Worm (Caenorhabditis elegans): ENCODE results near the gene F15H10.10.

Gene F15H10.10

ce11 chrV:10453466-10453865, 36.6 kb upstream of the F15H10.10 start, which contains the start of gene Y32F6A.5:
Gene Y32F6A.5, minus strand, starts transcription at chrV:10453605.
- TF ChIP-seq nhr-10 (tag; optimal IDR thresholded peaks at IDR 0.05), result no peak
- no peak for TF ChIP-seq spr-3 (GFP tag; optimal IDR thresholded peaks at IDR 0.05)
- peak in 1 of 2 experiments; percentile 2 for TF ChIP-seq lsy-2 (tag; optimal IDR thresholded peaks at IDR 0.05)
- peak; percentile 51 for TF ChIP-seq nhr-11 (tag; optimal IDR thresholded peaks at IDR 0.05)
- TF ChIP-seq zip-11 (GFP tag; IDR thresholded peaks at IDR 0.05), result no peak
- TF ChIP-seq lin-29 (GFP tag; IDR thresholded peaks at IDR 0.05), result no peak
- TF ChIP-seq mdt-29 (GFP tag; IDR thresholded peaks at IDR 0.05), result peak; percentile 71; the same call in 1 of the 2 replicates
- no peak for TF ChIP-seq Y105C5A.15 (GFP tag; IDR thresholded peaks at IDR 0.05)
- no peak for TF ChIP-seq ceh-62 (tag; optimal IDR thresholded peaks at IDR 0.05)
- TF ChIP-seq daf-12 (tag; optimal IDR thresholded peaks at IDR 0.05), result no peak
- peak; percentile 65 for TF ChIP-seq ceh-20 (GFP tag; IDR thresholded peaks at IDR 0.05)
- no peak for TF ChIP-seq zfp-2 (tag; optimal IDR thresholded peaks at IDR 0.05)
- TF ChIP-seq hlh-11 (tag; optimal IDR thresholded peaks at IDR 0.05), result peak; percentile 54
- no peak for TF ChIP-seq madf-5 (GFP tag; IDR thresholded peaks at IDR 0.05)
- no peak for TF ChIP-seq nhr-6 (tag; optimal IDR thresholded peaks at IDR 0.05)
- TF ChIP-seq tra-1 (GFP tag; IDR thresholded peaks at IDR 0.05), result no peak
- TF ChIP-seq hif-1 (tag; optimal IDR thresholded peaks at IDR 0.05), result peak in 1 of 2 experiments; percentile 24
- TF ChIP-seq nhr-41 (GFP tag; IDR thresholded peaks at IDR 0.05), result no peak
- no peak for TF ChIP-seq egl-43 (GFP tag; IDR thresholded peaks at IDR 0.05)
- peak in 1 of 2 experiments; percentile 3 for TF ChIP-seq unc-62 (GFP tag; optimal IDR thresholded peaks at IDR 0.05 in 1 of 2)
- TF ChIP-seq unc-62 (tag; optimal IDR thresholded peaks at IDR 0.05), result no peak
- peak in 1 of 2 experiments; percentile 74 for TF ChIP-seq daf-16 (GFP tag; optimal IDR thresholded peaks at IDR 0.05)
- TF ChIP-seq daf-16 (tag; optimal IDR thresholded peaks at IDR 0.05), result no peak
- TF ChIP-seq rbr-2 (tag; optimal IDR thresholded peaks at IDR 0.05), result no peak
- no peak for TF ChIP-seq T26A8.4 (GFP tag; IDR thresholded peaks at IDR 0.05)

- TF ChIP-seq lin-1 (GFP tag; IDR thresholded peaks at IDR 0.05), result 0 out of 2 replicates have a peak, but pooled peaks have one; percentile 16
- TF ChIP-seq lim-7 (GFP tag; IDR thresholded peaks at IDR 0.05), result peak; percentile 62; the same call in 1 of the 2 replicates
- peak; percentile 61; the same call in 1 of the 2 replicates for TF ChIP-seq Y105C5A.15 (GFP tag; IDR thresholded peaks at IDR 0.05)
- 0 out of 2 replicates have a peak, but pooled peaks have one; percentile 11 for TF ChIP-seq ctbp-1 (GFP tag; IDR thresholded peaks at IDR 0.05)
- TF ChIP-seq madf-5 (GFP tag; IDR thresholded peaks at IDR 0.05), result peak in 1 of 2 experiments; percentile 74; a peak in 1 of 4 replicates
- TF ChIP-seq mxl-2 (GFP tag; conservative IDR thresholded peaks at IDR 0.05), result 0 out of 2 replicates have a peak, but pooled peaks have one; percentile 22
- peak; percentile 89 for TF ChIP-seq F26F4.8 (GFP tag; conservative IDR thresholded peaks at IDR 0.05)
These were observed 33.5 kb upstream of the F15H10.10 start for ce11 chrV:10450355-10450754.

- TF ChIP-seq dmd-6 (GFP tag; IDR thresholded peaks at IDR 0.05), result 0 out of 2 replicates have a peak, but pooled peaks have one; percentile 9
These were observed 33.1 kb upstream of the F15H10.10 start for ce11 chrV:10449947-10450346.

ce11 chrV:10441135-10442024, 24.6 kb upstream of the F15H10.10 start, which contains the start of gene pap-1:
Gene pap-1, plus strand, starts transcription at chrV:10441974.
- no peak for TF ChIP-seq duxl-1 (tag; optimal IDR thresholded peaks at IDR 0.05; ENCODE audit: poor library complexity)
- TF ChIP-seq egl-27 (tag; optimal IDR thresholded peaks at IDR 0.05), result no peak
- no peak for TF ChIP-seq mep-1 (tag; optimal IDR thresholded peaks at IDR 0.05)
- no peak for TF ChIP-seq ztf-7 (tag; optimal IDR thresholded peaks at IDR 0.05)
- TF ChIP-seq mdl-1 (tag; optimal IDR thresholded peaks at IDR 0.05), result peak in 1 of 2 experiments; percentile 67
- no peak for TF ChIP-seq zip-2 (tag; optimal IDR thresholded peaks at IDR 0.05)
- no peak for TF ChIP-seq saeg-2 (GFP tag; IDR thresholded peaks at IDR 0.05)
- no peak for TF ChIP-seq nhr-25 (tag; optimal IDR thresholded peaks at IDR 0.05; ENCODE audit: borderline replicate concordance, insufficient read depth)
- TF ChIP-seq mes-2 (tag; optimal IDR thresholded peaks at IDR 0.05; ENCODE audit: poor library complexity, severe bottlenecking), result peak; percentile 75
- TF ChIP-seq mxl-2 (GFP tag; conservative IDR thresholded peaks at IDR 0.05), result no peak
- no peak for TF ChIP-seq ceh-82 (tag; optimal IDR thresholded peaks at IDR 0.05)
- peak; percentile 59 for TF ChIP-seq ceh-28 (tag; optimal IDR thresholded peaks at IDR 0.05)
- no peak for TF ChIP-seq nhr-6 (tag; optimal IDR thresholded peaks at IDR 0.05)
- TF ChIP-seq mdt-29 (GFP tag; IDR thresholded peaks at IDR 0.05), result no peak
- TF ChIP-seq lsy-2 (tag; optimal IDR thresholded peaks at IDR 0.05), result peak in 1 of 2 experiments; percentile 36
- no peak for TF ChIP-seq unc-62 (GFP tag; optimal IDR thresholded peaks at IDR 0.05 in 1 of 2)
- no peak for TF ChIP-seq unc-62 (tag; optimal IDR thresholded peaks at IDR 0.05)
- TF ChIP-seq aha-1 (tag), result peak; percentile 15
- TF ChIP-seq hlh-30 (tag; optimal IDR thresholded peaks at IDR 0.05; ENCODE audit: insufficient read depth), result peak; percentile 95
